Worm (Caenorhabditis elegans): ENCODE measurements around the gene nhr-282.

DNA sequence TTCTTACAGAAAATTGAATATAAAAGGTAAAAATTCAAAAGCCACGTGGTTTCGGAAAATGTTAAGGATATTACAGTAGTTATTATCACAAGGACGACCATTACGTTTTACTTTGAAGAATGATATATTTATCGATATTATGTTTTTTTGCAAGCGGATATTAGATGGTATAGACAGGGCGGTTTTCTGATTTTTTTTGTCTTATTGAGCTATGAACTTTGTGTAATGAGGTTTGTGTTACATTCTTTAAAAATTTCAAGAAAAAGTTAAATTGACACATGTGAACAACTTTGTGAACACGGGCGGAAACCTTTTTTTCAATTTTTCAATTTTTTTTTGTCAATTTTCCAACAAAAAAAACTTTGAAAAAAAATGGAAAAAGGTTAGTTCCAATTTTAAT, 12.8 kb downstream of the nhr-282 start, which contains the start of gene srbc-50:
- TF ChIP-seq F13C5.2 (tag; optimal IDR thresholded peaks at IDR 0.05) (no peak), ama-1 (optimal IDR thresholded peaks at IDR 0.05) (no peak), flt-1 (GFP tag; IDR thresholded peaks at IDR 0.05) (no peak), B0310.2 (tag; optimal IDR thresholded peaks at IDR 0.05) (no peak), ceh-36 (tag; optimal IDR thresholded peaks at IDR 0.05) (no peak), tra-4 (tag; optimal IDR thresholded peaks at IDR 0.05) (no peak)
